Worm (Caenorhabditis elegans): ENCODE data around the gene him-14.

DNA sequence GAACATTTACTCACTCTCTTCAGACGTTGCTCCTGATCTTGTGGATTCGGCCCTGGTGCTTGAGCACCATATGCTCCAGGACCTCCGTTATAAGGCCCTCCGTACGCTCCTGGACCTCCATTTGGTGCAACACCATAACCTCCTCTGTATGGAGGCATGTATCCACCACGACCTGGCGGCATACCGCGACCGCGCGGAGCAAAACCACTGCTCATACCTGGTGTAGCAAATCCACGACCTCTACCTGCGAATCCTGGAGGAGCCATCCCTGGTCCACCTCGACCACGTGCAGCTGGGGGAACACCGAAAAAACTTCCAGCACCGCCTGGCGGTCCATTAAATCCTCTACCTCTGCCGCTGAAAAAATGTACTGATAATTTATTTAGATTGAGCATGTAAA lies 20.3 kb downstream of the him-14 start:
- TF ChIP-seq tab-1 (GFP tag; IDR thresholded peaks at IDR 0.05) (0 out of 2 replicates have a peak, but pooled peaks have one; percentile 59), T22C8.4 (GFP tag; IDR thresholded peaks at IDR 0.05) (no peak), klf-2 (GFP tag; conservative IDR thresholded peaks at IDR 0.05) (no peak), ztf-23 (GFP tag; IDR thresholded peaks at IDR 0.05) (no peak), flt-1 (GFP tag; IDR thresholded peaks at IDR 0.05) (no peak), med-1 (GFP tag; optimal IDR thresholded peaks at IDR 0.05; ENCODE audit: insufficient read depth) (no peak)

Measured in whole organism, midembryonic.